Fruit fly (Drosophila melanogaster): ENCODE results near the gene Sec61alpha.

The Sec61alpha gene

DNA sequence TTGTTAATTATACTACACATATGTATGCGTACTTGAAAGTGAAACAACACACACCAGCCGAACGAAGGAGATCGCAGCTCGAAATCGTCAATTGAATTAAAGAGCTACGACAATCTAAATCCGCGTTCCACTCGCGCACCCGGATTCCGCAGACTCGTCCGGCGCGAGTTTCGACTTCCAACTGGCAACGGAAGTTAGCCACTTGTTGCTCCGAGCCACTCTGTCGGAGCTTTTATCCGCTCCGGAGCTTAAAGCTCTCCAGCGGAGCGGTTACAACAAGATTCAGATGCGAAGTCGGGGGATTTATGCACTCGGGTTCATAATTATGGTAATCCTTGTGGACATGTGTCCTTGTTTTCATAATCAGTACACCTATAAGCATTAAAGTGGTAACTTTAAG lies 14.9 kb downstream of the Sec61alpha start, which contains the start of gene Rchy1 (continued):
- no peak for TF ChIP-seq fd85E (GFP tag; optimal IDR thresholded peaks at IDR 0.05)
- TF ChIP-seq Hr39 (GFP tag; optimal IDR thresholded peaks at IDR 0.05), result no peak
- peak; percentile 78 for TF ChIP-seq Eip78C (GFP tag)
- TF ChIP-seq eg (GFP tag; IDR thresholded peaks at IDR 0.05), result peak; percentile 67
- peak; percentile 68 for TF ChIP-seq CG1621 (tag; optimal IDR thresholded peaks at IDR 0.05)
- TF ChIP-seq dac (GFP tag; optimal IDR thresholded peaks at IDR 0.05), result no peak
- TF ChIP-seq esn (GFP tag; optimal IDR thresholded peaks at IDR 0.05), result no peak
- TF ChIP-seq topi (GFP tag; optimal IDR thresholded peaks at IDR 0.05), result no peak
- TF ChIP-seq CG7368 (GFP tag; optimal IDR thresholded peaks at IDR 0.05), result no peak
- TF ChIP-seq CG10669 (GFP tag; optimal IDR thresholded peaks at IDR 0.05), result no peak
- TF ChIP-seq Sox15 (GFP tag; optimal IDR thresholded peaks at IDR 0.05), result no peak
- peak; percentile 72 for TF ChIP-seq svp (GFP tag)
- TF ChIP-seq CG31627 (GFP tag; optimal IDR thresholded peaks at IDR 0.05), result no peak
- TF ChIP-seq Gug (GFP tag; IDR thresholded peaks at IDR 0.05), result no peak
- no peak for TF ChIP-seq spab (GFP tag; optimal IDR thresholded peaks at IDR 0.05)
- no peak for TF ChIP-seq CG34406 (GFP tag; optimal IDR thresholded peaks at IDR 0.05)
- TF ChIP-seq Lpt (GFP tag; optimal IDR thresholded peaks at IDR 0.05), result no peak
- TF ChIP-seq CG3032 (tag; optimal IDR thresholded peaks at IDR 0.05), result no peak
- no peak for TF ChIP-seq achi (GFP tag; optimal IDR thresholded peaks at IDR 0.05)
- peak; percentile 21; the same call in 1 of the 2 replicates for TF ChIP-seq CG15336 (GFP tag; IDR thresholded peaks at IDR 0.05)
- peak; percentile 42; the same call in 1 of the 3 replicates for TF ChIP-seq CG6163 (GFP tag; IDR thresholded peaks at IDR 0.05)
- peak in 1 of 2 experiments; percentile 25 for TF ChIP-seq ss (GFP tag; optimal IDR thresholded peaks at IDR 0.05)
- TF ChIP-seq salr (GFP tag; optimal IDR thresholded peaks at IDR 0.05), result no peak
- TF ChIP-seq Blimp-1 (GFP tag; optimal IDR thresholded peaks at IDR 0.05), result no peak
- TF ChIP-seq net (GFP tag; optimal IDR thresholded peaks at IDR 0.05), result peak; percentile 33
- TF ChIP-seq OdsH (GFP tag; optimal IDR thresholded peaks at IDR 0.05), result no peak
- TF ChIP-seq Hr4 (GFP tag; optimal IDR thresholded peaks at IDR 0.05), result no peak

- TF ChIP-seq CG8119 (GFP tag; IDR thresholded peaks at IDR 0.05) (0 out of 3 replicates have a peak, but pooled peaks have one; percentile 2), vri (GFP tag; optimal IDR thresholded peaks at IDR 0.05) (peak; percentile 18), CG1621 (tag; optimal IDR thresholded peaks at IDR 0.05) (no peak), Blimp-1 (GFP tag; optimal IDR thresholded peaks at IDR 0.05) (peak; percentile 39), ss (GFP tag; optimal IDR thresholded peaks at IDR 0.05) (peak in 1 of 2 experiments; percentile 48), fd85E (GFP tag; optimal IDR thresholded peaks at IDR 0.05) (no peak), CG6854 (GFP tag; optimal IDR thresholded peaks at IDR 0.05) (peak; percentile 3), CG31627 (GFP tag; optimal IDR thresholded peaks at IDR 0.05) (no peak)
Observed at dm6 chr2L:6464780-6465179, 15.6 kb downstream of the Sec61alpha start.

dm6 chr2L:6464270-6464669 lies 16.1 kb downstream of the Sec61alpha start:
- no peak for TF ChIP-seq achi (GFP tag; optimal IDR thresholded peaks at IDR 0.05)
- TF ChIP-seq dac (GFP tag; optimal IDR thresholded peaks at IDR 0.05), result peak; percentile 6
- TF ChIP-seq eg (GFP tag; IDR thresholded peaks at IDR 0.05), result peak; percentile 62; the same call in 2 of the 3 replicates
- peak; percentile 38 for TF ChIP-seq Hr4 (GFP tag; optimal IDR thresholded peaks at IDR 0.05)
- TF ChIP-seq fkh (GFP tag; optimal IDR thresholded peaks at IDR 0.05), result peak; percentile 32
- TF ChIP-seq CG6792 (GFP tag; optimal IDR thresholded peaks at IDR 0.05), result no peak
- no peak for TF ChIP-seq CG10631 (GFP tag; optimal IDR thresholded peaks at IDR 0.05)
- peak; percentile 55 for TF ChIP-seq svp (GFP tag)
- peak; percentile 7 for TF ChIP-seq CG6276 (GFP tag; optimal IDR thresholded peaks at IDR 0.05)
- peak in 1 of 2 experiments; percentile 17 for TF ChIP-seq salr (GFP tag; optimal IDR thresholded peaks at IDR 0.05)
- 0 out of 2 replicates have a peak, but pooled peaks have one; percentile 26 for TF ChIP-seq CG15336 (GFP tag; IDR thresholded peaks at IDR 0.05)
- peak; percentile 51 for TF ChIP-seq CG32006 (GFP tag; optimal IDR thresholded peaks at IDR 0.05)

- no peak for TF ChIP-seq Eip93F (GFP tag; optimal IDR thresholded peaks at IDR 0.05)
- no peak for TF ChIP-seq Smox (GFP tag; optimal IDR thresholded peaks at IDR 0.05)
- TF ChIP-seq dsx (GFP tag; optimal IDR thresholded peaks at IDR 0.05; ENCODE audit: poor library complexity, severe bottlenecking), result no peak
- TF ChIP-seq CG15336 (GFP tag; IDR thresholded peaks at IDR 0.05), result no peak
- TF ChIP-seq CG34406 (GFP tag; optimal IDR thresholded peaks at IDR 0.05), result no peak
- TF ChIP-seq OdsH (GFP tag; optimal IDR thresholded peaks at IDR 0.05), result no peak
- TF ChIP-seq Hr4 (GFP tag; optimal IDR thresholded peaks at IDR 0.05), result no peak
- TF ChIP-seq Sox15 (GFP tag; optimal IDR thresholded peaks at IDR 0.05), result no peak
- TF ChIP-seq CG11294 (GFP tag; IDR thresholded peaks at IDR 0.05), result 0 out of 2 replicates have a peak, but pooled peaks have one; percentile 1
- TF ChIP-seq pdm3 (GFP tag; optimal IDR thresholded peaks at IDR 0.05), result no peak
- no peak for TF ChIP-seq Lpt (GFP tag; optimal IDR thresholded peaks at IDR 0.05)
- peak in 1 of 2 experiments; percentile 27 for TF ChIP-seq ss (GFP tag; optimal IDR thresholded peaks at IDR 0.05)
- no peak for TF ChIP-seq Blimp-1 (GFP tag; optimal IDR thresholded peaks at IDR 0.05)
- 0 out of 3 replicates have a peak, but pooled peaks have one; percentile 9 for TF ChIP-seq eg (GFP tag; IDR thresholded peaks at IDR 0.05)
- no peak for TF ChIP-seq Hr39 (GFP tag; optimal IDR thresholded peaks at IDR 0.05)
- peak; percentile 96 for TF ChIP-seq svp (GFP tag)
- no peak for TF ChIP-seq CG16779 (tag; optimal IDR thresholded peaks at IDR 0.05)
- no peak for TF ChIP-seq Eip75B (GFP tag; optimal IDR thresholded peaks at IDR 0.05)
- no peak for TF ChIP-seq lz (GFP tag; optimal IDR thresholded peaks at IDR 0.05)
- TF ChIP-seq CG6854 (GFP tag; optimal IDR thresholded peaks at IDR 0.05), result no peak
- no peak for TF ChIP-seq CG4318 (GFP tag; optimal IDR thresholded peaks at IDR 0.05)
Observed at dm6 chr2L:6463392-6463791, 17.0 kb downstream of the Sec61alpha start.
